Worm (Caenorhabditis elegans) whole organism, L2 larva: ENCODE data around the gene F45E1.2.
A peak's percentile ranks its signal among the peaks of the same experiment; 100 is the strongest.

ENCODE experiments used
- C34F6.9 ChIP-seq: fragments of 150-350 bp; optimal IDR thresholded peaks from 2 replicates; lab custom pipeline; 2014; ENCODE audit warnings: missing biosample characterization, missing genetic modification characterization
- F13H6.1 ChIP-seq: sonication (generic microtip); optimal IDR thresholded peaks from 2 replicates; lab custom pipeline; 2016; ENCODE audit warnings: missing genetic modification characterization, missing compliant biosample characterization
- R02D3.7 ChIP-seq: fragments of 150-350 bp; optimal IDR thresholded peaks from 2 replicates; lab custom pipeline; 2014; ENCODE audit warnings: missing biosample characterization, missing genetic modification characterization
- Y55F3AM.14 ChIP-seq: fragments of 200-800 bp; sonication (Bioruptor generic); optimal IDR thresholded peaks from 2 replicates; lab custom pipeline; 2018; ENCODE audit warnings: mild to moderate bottlenecking, missing genetic modification characterization, missing compliant biosample characterization
- ZK546.5 ChIP-seq: sonication (generic microtip); optimal IDR thresholded peaks from 2 replicates; lab custom pipeline; 2017; ENCODE audit warnings: missing biosample characterization, missing genetic modification characterization
- alr-1 ChIP-seq: fragments of 150-350 bp; optimal IDR thresholded peaks from 2 replicates; lab custom pipeline; 2014; ENCODE audit warnings: missing biosample characterization, missing genetic modification characterization
- ama-1 ChIP-seq: fragments of 150-350 bp; optimal IDR thresholded peaks from 2 replicates; lab custom pipeline; 2018; ENCODE audit warnings: inconsistent platforms
- blmp-1 ChIP-seq: sonication (generic microtip); optimal IDR thresholded peaks from 2 replicates; lab custom pipeline; 2017; ENCODE audit warnings: missing genetic modification characterization, mild to moderate bottlenecking, missing compliant biosample characterization, antibody characterized with exemption, moderate library complexity; ENCODE audit not compliant: insufficient read depth
- ceh-16 ChIP-seq: fragments of 150-350 bp; optimal IDR thresholded peaks from 2 replicates; lab custom pipeline; 2014; ENCODE audit warnings: missing biosample characterization, missing genetic modification characterization
- ceh-82 ChIP-seq: fragments of 150-350 bp; optimal IDR thresholded peaks from 2 replicates; lab custom pipeline; 2014; ENCODE audit warnings: missing biosample characterization, missing genetic modification characterization
- crh-2 ChIP-seq: sonication (generic microtip); optimal IDR thresholded peaks from 2 replicates; lab custom pipeline; 2017; ENCODE audit warnings: missing biosample characterization, missing genetic modification characterization
- dmd-4 ChIP-seq: sonication (generic microtip); optimal IDR thresholded peaks from 2 replicates; lab custom pipeline; 2017; ENCODE audit warnings: missing biosample characterization, missing genetic modification characterization
- egl-27 ChIP-seq: sonication (generic microtip); optimal IDR thresholded peaks from 3 replicates; lab custom pipeline; 2017; ENCODE audit warnings: missing biosample characterization, missing genetic modification reagents, missing genetic modification characterization
- elt-1 ChIP-seq: fragments of 150-350 bp; optimal IDR thresholded peaks from 2 replicates; lab custom pipeline; 2014; ENCODE audit warnings: missing biosample characterization, missing genetic modification characterization
- fos-1 ChIP-seq: fragments of 150-350 bp; optimal IDR thresholded peaks from 2 replicates; lab custom pipeline; 2014; ENCODE audit warnings: missing biosample characterization, missing genetic modification characterization
- gmeb-1 ChIP-seq: fragments of 150-350 bp; optimal IDR thresholded peaks from 2 replicates; lab custom pipeline; 2014; ENCODE audit warnings: missing biosample characterization, missing genetic modification characterization
- lin-11 ChIP-seq: fragments of 150-350 bp; sonication (generic microtip); optimal IDR thresholded peaks from 2 replicates; lab custom pipeline; 2014; ENCODE audit warnings: missing biosample characterization, missing genetic modification characterization, inconsistent platforms, mixed read lengths
- lin-13 ChIP-seq: fragments of 150-350 bp; optimal IDR thresholded peaks from 2 replicates; lab custom pipeline; 2014; ENCODE audit warnings: missing biosample characterization, missing genetic modification reagents, missing genetic modification characterization
- lin-39 ChIP-seq: fragments of 150-350 bp; optimal IDR thresholded peaks from 2 replicates; lab custom pipeline; 2014; ENCODE audit warnings: missing biosample characterization, missing genetic modification reagents, missing genetic modification characterization
- lsy-2 ChIP-seq, 2 experiments: fragments of 150-350 bp in 1 of 2; sonication (generic microtip) in 1 of 2; optimal IDR thresholded peaks; 2 replicates each; lab custom pipeline; 2014 to 2017; ENCODE audit warnings: missing biosample characterization in 2 of 2, missing genetic modification characterization in 2 of 2
- mab-5 ChIP-seq: fragments of 150-350 bp; optimal IDR thresholded peaks from 2 replicates; lab custom pipeline; 2014; ENCODE audit warnings: missing biosample characterization, missing genetic modification characterization
- mbf-1 ChIP-seq: sonication (generic microtip); optimal IDR thresholded peaks from 2 replicates; lab custom pipeline; 2017; ENCODE audit warnings: missing biosample characterization, missing genetic modification characterization
- mdl-1 ChIP-seq, 2 experiments: fragments of 150-350 bp in 1 of 2; sonication (generic microtip) in 1 of 2; optimal IDR thresholded peaks; 2 replicates each; lab custom pipeline; 2017; ENCODE audit warnings: missing biosample characterization in 2 of 2, missing genetic modification characterization in 2 of 2
- nhr-10 ChIP-seq: sonication (generic microtip); optimal IDR thresholded peaks from 2 replicates; lab custom pipeline; 2017; ENCODE audit warnings: missing biosample characterization, missing genetic modification characterization
- nhr-11 ChIP-seq: fragments of 150-350 bp; optimal IDR thresholded peaks from 2 replicates; lab custom pipeline; 2014; ENCODE audit warnings: missing biosample characterization, missing genetic modification characterization
- nhr-12 ChIP-seq: fragments of 150-350 bp; optimal IDR thresholded peaks from 2 replicates; lab custom pipeline; 2014; ENCODE audit warnings: missing biosample characterization, missing genetic modification characterization
- nhr-129 ChIP-seq: fragments of 150-350 bp; optimal IDR thresholded peaks from 2 replicates; lab custom pipeline; 2014; ENCODE audit warnings: missing biosample characterization, missing genetic modification characterization
- nhr-21 ChIP-seq: fragments of 150-350 bp; optimal IDR thresholded peaks from 2 replicates; lab custom pipeline; 2014; ENCODE audit warnings: missing biosample characterization, missing genetic modification characterization
- nhr-237 ChIP-seq: fragments of 150-350 bp; optimal IDR thresholded peaks from 2 replicates; lab custom pipeline; 2014; ENCODE audit warnings: missing biosample characterization, missing genetic modification characterization
- nhr-25 ChIP-seq: fragments of 150-350 bp; sonication (generic microtip); optimal IDR thresholded peaks from 3 replicates; lab custom pipeline; 2014; ENCODE audit warnings: missing biosample characterization, missing genetic modification characterization
- nhr-6 ChIP-seq: fragments of 150-350 bp; optimal IDR thresholded peaks from 2 replicates; lab custom pipeline; 2014; ENCODE audit warnings: missing biosample characterization, missing genetic modification characterization
- nhr-77 ChIP-seq: fragments of 150-350 bp; optimal IDR thresholded peaks from 2 replicates; lab custom pipeline; 2014; ENCODE audit warnings: missing biosample characterization, missing genetic modification characterization
- peb-1 ChIP-seq: fragments of 150-350 bp; optimal IDR thresholded peaks from 2 replicates; lab custom pipeline; 2014; ENCODE audit warnings: missing biosample characterization, missing genetic modification characterization
- sem-4 ChIP-seq: fragments of 150-350 bp; optimal IDR thresholded peaks from 2 replicates; lab custom pipeline; 2014; ENCODE audit warnings: missing biosample characterization, missing genetic modification reagents, missing genetic modification characterization
- skn-1 ChIP-seq: sonication (generic microtip); optimal IDR thresholded peaks from 2 replicates; lab custom pipeline; 2017; ENCODE audit warnings: missing biosample characterization, missing genetic modification characterization
- sma-3 ChIP-seq: sonication (generic microtip); optimal IDR thresholded peaks from 2 replicates; lab custom pipeline; 2016; ENCODE audit warnings: missing genetic modification reagents, missing genetic modification characterization, missing compliant biosample characterization
- sma-9 ChIP-seq, 2 experiments: fragments of 150-350 bp in 1 of 2; sonication (generic microtip) in 1 of 2; optimal IDR thresholded peaks; 2 replicates each; lab custom pipeline; 2014 to 2016; ENCODE audit warnings: missing genetic modification characterization in 2 of 2, mild to moderate bottlenecking in 1 of 2, missing biosample characterization in 1 of 2, missing compliant biosample characterization in 1 of 2, missing genetic modification reagents in 1 of 2, moderate library complexity in 1 of 2
- snpc-4 ChIP-seq: fragments of 150-350 bp; optimal IDR thresholded peaks from 2 replicates; lab custom pipeline; 2014; ENCODE audit warnings: missing biosample characterization, missing genetic modification characterization
- unc-39 ChIP-seq: fragments of 150-350 bp; optimal IDR thresholded peaks from 2 replicates; lab custom pipeline; 2014; ENCODE audit warnings: missing biosample characterization, missing genetic modification characterization
- unc-55 ChIP-seq: fragments of 150-350 bp; sonication (generic microtip); optimal IDR thresholded peaks from 3 replicates; lab custom pipeline; 2014; ENCODE audit warnings: missing biosample characterization, missing genetic modification reagents, missing genetic modification characterization
- unc-62 ChIP-seq: fragments of 150-350 bp; optimal IDR thresholded peaks from 2 replicates; lab custom pipeline; 2014; ENCODE audit warnings: missing biosample characterization, missing genetic modification reagents, missing genetic modification characterization
- zag-1 ChIP-seq: fragments of 150-350 bp; optimal IDR thresholded peaks from 2 replicates; lab custom pipeline; 2014; ENCODE audit warnings: missing biosample characterization, missing genetic modification characterization
- ztf-1 ChIP-seq: fragments of 200-800 bp; sonication (Bioruptor generic); conservative IDR thresholded peaks from 2 replicates; pipeline ENCODE4 v1.3.6; 2022; ENCODE audit warnings: missing genetic modification characterization, missing compliant biosample characterization
- ztf-11 ChIP-seq: sonication (generic microtip); optimal IDR thresholded peaks from 2 replicates; lab custom pipeline; 2017; ENCODE audit warnings: missing biosample characterization, missing genetic modification characterization
- ztf-4 ChIP-seq: fragments of 150-350 bp; optimal IDR thresholded peaks from 2 replicates; lab custom pipeline; 2014; ENCODE audit warnings: missing biosample characterization, missing genetic modification characterization

F45E1.2 gene

DNA sequence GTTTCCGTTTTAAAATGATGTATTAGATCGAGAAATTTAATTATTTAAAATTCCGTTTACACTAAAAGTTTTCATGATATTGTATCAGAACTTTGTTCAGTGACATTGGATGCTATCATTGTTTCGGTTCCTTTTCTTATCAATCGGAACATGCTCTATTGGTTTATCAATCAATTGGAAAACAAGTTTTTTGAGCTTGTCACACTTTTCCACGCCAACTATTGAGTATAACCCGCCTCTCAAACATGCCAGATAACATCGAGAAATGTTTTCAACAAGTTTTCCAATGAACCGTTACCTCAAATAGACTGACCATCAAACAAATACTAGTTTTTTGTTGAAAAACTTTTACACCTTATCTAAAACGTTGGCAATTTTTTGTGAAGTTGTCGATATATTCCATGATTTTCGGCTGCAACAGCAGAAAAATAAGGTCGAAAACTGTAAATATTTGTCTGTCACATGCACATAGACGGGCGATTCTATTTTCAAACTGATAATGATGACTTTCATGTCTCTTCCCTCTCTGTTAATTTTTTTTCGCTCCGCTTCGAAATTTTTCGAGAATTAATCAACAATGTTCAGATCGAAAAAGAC is 11.0 kb downstream of the F45E1.2 start, which contains the start of gene unk-1:
Gene unk-1 (plus strand): TSS at position 577 of the 597 bp plus-strand sequence.
- TF ChIP-seq crh-2 (tag; lab: Kevin White, UChicago) (peak; percentile 13), skn-1 (tag; lab: Kevin White, UChicago) (peak; percentile 17), fos-1 (tag; lab: Kevin White, UChicago) (peak; percentile 27), peb-1 (tag; lab: Kevin White, UChicago) (no peak), sem-4 (no peak), nhr-77 (tag; lab: Kevin White, UChicago) (no peak), ama-1 (no peak)

DNA sequence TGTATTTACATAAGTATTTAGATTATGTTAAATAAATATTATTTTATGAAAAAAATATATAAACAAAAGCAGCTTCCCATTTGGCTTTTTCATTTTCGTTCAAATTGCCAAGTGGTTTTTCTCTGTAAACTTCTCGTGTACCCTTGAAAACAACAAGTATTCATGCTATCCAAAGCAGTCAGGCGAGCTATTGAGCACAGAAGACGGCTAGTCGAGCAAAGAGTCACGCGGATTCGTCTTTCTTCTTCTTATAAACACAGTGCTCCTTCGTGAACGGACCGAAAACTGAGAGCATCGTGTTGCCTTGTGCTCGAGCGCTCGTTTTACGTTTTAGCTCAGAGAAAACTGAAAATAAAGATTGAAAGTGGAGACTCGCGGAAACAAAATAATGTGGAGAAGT is 12.4 kb downstream of the F45E1.2 start:
- TF ChIP-seq skn-1 (tag; lab: Kevin White, UChicago) (no peak), unc-55 (GFP tag; lab: Kevin White, UChicago) (peak; percentile 21), ztf-4 (tag; lab: Kevin White, UChicago) (no peak), lin-13 (GFP tag; lab: Kevin White, UChicago) (no peak), mab-5 (tag; lab: Kevin White, UChicago) (no peak), nhr-25 (tag; lab: Kevin White, UChicago) (no peak), zag-1 (tag; lab: Kevin White, UChicago) (no peak), lsy-2 (tag; optimal IDR thresholded peaks at IDR 0.05; lab: Kevin White, UChicago) (no peak), lin-11 (tag; lab: Kevin White, UChicago) (no peak), elt-1 (tag; lab: Kevin White, UChicago) (no peak), egl-27 (tag; lab: Kevin White, UChicago) (no peak), fos-1 (tag; lab: Kevin White, UChicago) (no peak), alr-1 (tag; lab: Kevin White, UChicago) (no peak), C34F6.9 (tag; lab: Kevin White, UChicago) (peak; percentile 17), blmp-1 (tag; lab: Kevin White, UChicago) (no peak), nhr-129 (tag; lab: Kevin White, UChicago) (peak; percentile 43), sem-4 (no peak), crh-2 (tag; lab: Kevin White, UChicago) (no peak), snpc-4 (tag; lab: Kevin White, UChicago) (no peak), mdl-1 (tag; optimal IDR thresholded peaks at IDR 0.05; lab: Kevin White, UChicago) (no peak), R02D3.7 (tag; lab: Kevin White, UChicago) (no peak)

DNA sequence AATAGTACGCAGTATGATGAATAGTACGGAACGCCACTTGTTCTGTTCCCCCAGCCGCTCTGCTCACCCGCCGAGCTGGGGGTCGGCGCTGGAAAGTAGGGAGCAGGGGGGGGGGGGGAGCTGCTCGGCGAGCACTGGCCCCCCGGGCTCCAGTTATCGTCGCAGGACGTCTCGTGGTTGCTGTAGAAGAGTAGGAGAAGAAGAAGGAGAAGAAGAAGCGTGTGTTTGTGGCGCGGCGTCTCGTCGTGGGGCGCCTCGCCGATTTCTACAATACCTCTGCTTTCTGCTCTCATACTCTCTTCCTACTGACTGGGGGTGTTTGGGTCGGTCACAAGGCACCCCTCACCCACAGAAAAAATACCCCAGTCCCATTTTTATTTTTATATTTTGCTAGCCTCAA is 13.8 kb downstream of the F45E1.2 start:
- TF ChIP-seq sma-3 (GFP tag; lab: Kevin White, UChicago) (no peak), F13H6.1 (peak; percentile 43), skn-1 (tag; lab: Kevin White, UChicago) (no peak), R02D3.7 (tag; lab: Kevin White, UChicago) (no peak), unc-62 (GFP tag; lab: Kevin White, UChicago) (no peak), peb-1 (tag; lab: Kevin White, UChicago) (no peak), sma-9 (GFP tag; optimal IDR thresholded peaks at IDR 0.05; lab: Kevin White, UChicago) (peak; percentile 40), sma-9 (tag; optimal IDR thresholded peaks at IDR 0.05; lab: Kevin White, UChicago) (no peak), lin-39 (tag; lab: Kevin White, UChicago) (no peak), ceh-82 (tag; lab: Kevin White, UChicago) (no peak), lin-11 (tag; lab: Kevin White, UChicago) (peak; percentile 60), ztf-11 (tag; lab: Kevin White, UChicago) (no peak), ama-1 (no peak), ztf-4 (tag; lab: Kevin White, UChicago) (no peak), nhr-10 (no peak), unc-39 (no peak), ceh-16 (no peak), blmp-1 (tag; lab: Kevin White, UChicago) (no peak), snpc-4 (tag; lab: Kevin White, UChicago) (no peak), nhr-21 (tag; lab: Kevin White, UChicago) (no peak), mbf-1 (tag; lab: Kevin White, UChicago) (no peak), Y55F3AM.14 (peak; percentile 85), C34F6.9 (tag; lab: Kevin White, UChicago) (peak; percentile 50), nhr-77 (tag; lab: Kevin White, UChicago) (no peak), alr-1 (tag; lab: Kevin White, UChicago) (no peak), gmeb-1 (tag; lab: Kevin White, UChicago) (no peak), sem-4 (no peak), crh-2 (tag; lab: Kevin White, UChicago) (no peak), zag-1 (tag; lab: Kevin White, UChicago) (peak; percentile 15), elt-1 (tag; lab: Kevin White, UChicago) (no peak), nhr-11 (tag; lab: Kevin White, UChicago) (no peak), nhr-129 (tag; lab: Kevin White, UChicago) (peak; percentile 38), nhr-237 (tag; lab: Kevin White, UChicago) (no peak), nhr-6 (tag; lab: Kevin White, UChicago) (no peak), egl-27 (tag; lab: Kevin White, UChicago) (no peak), ztf-1 (no peak), nhr-25 (tag; lab: Kevin White, UChicago) (no peak), dmd-4 (tag; lab: Kevin White, UChicago) (no peak), ZK546.5 (tag; lab: Kevin White, UChicago) (no peak), lsy-2 (tag; optimal IDR thresholded peaks at IDR 0.05; lab: Kevin White, UChicago) (peak in 1 of 2 experiments; percentile 33), lin-13 (GFP tag; lab: Kevin White, UChicago) (peak; percentile 4), unc-55 (GFP tag; lab: Kevin White, UChicago) (peak; percentile 42), nhr-12 (no peak)
